Worm (Caenorhabditis elegans) whole organism, late embryonic: ENCODE measurements around the gene C07B5.8.

Experiments
- ama-1 ChIP-seq: fragments of 150-350 bp; optimal IDR thresholded peaks from 2 replicates; lab custom pipeline; 2014
- ceh-19 ChIP-seq: fragments of 200-800 bp; sonication (Bioruptor generic); optimal IDR thresholded peaks from 2 replicates; lab custom pipeline; 2018; ENCODE audit warnings: mild to moderate bottlenecking, missing genetic modification characterization, missing compliant biosample characterization
- ets-4 ChIP-seq: sonication (generic microtip); optimal IDR thresholded peaks from 2 replicates; lab custom pipeline; 2016; ENCODE audit warnings: missing genetic modification characterization, missing compliant biosample characterization
- fkh-6 ChIP-seq: sonication (generic microtip); optimal IDR thresholded peaks from 2 replicates; lab custom pipeline; 2016; ENCODE audit warnings: missing genetic modification characterization, missing compliant biosample characterization
- nhr-11 ChIP-seq: fragments of 150-350 bp; optimal IDR thresholded peaks from 2 replicates; lab custom pipeline; 2014; ENCODE audit warnings: missing biosample characterization, missing genetic modification characterization
- pha-4 ChIP-seq: fragments of 150-350 bp; optimal IDR thresholded peaks from 2 replicates; lab custom pipeline; 2018; ENCODE audit warnings: missing biosample characterization, missing genetic modification reagents, missing genetic modification characterization
- ref-2 ChIP-seq: sonication (generic microtip); optimal IDR thresholded peaks from 2 replicates; lab custom pipeline; 2016; ENCODE audit warnings: missing genetic modification characterization, missing compliant biosample characterization
- tbx-2 ChIP-seq: sonication (generic microtip); optimal IDR thresholded peaks from 2 replicates; lab custom pipeline; 2016; ENCODE audit warnings: missing genetic modification characterization, missing compliant biosample characterization
- unc-86 ChIP-seq: sonication (generic microtip); optimal IDR thresholded peaks from 2 replicates; lab custom pipeline; 2016; ENCODE audit warnings: missing genetic modification characterization, missing compliant biosample characterization

DNA sequence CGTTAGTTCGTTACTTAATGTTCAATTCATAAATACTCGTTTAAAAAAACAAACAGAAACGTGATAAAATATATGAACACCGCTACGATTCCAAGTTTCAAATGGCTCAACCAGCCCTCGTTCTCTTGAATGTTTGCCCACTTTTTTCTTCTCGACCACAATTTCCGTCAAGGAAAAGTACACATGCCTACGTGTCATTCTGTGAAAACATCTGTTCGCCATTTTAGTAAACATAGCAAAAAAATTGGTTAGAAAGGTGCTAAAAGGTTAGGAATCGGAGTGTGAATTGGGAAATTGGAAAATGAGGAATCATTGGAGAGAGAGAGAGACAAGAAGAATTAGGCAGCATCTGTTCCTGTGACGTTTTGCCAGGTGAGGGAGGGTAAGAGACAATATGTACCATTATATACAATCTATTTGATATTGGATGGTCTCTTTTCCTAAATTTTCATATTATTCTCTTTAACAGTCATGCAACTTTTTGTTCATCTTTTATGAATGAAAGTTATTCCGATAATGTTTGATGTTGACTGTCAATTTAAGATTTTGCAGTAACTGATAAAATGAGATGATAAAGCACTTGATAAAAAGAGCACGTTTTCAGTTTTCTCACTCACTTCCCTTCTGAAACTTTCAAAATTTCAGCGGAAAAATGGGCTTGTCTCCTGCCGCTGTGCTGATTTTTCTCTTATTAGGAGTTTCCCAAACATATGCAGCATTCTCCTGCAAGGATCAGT lies 2.9 kb upstream of the C07B5.8 start, which contains the start of gene nuc-1:
- TF ChIP-seq fkh-6 (tag; lab: Kevin White, UChicago) = no peak
- TF ChIP-seq pha-4 (tag; lab: Kevin White, UChicago) = no peak
- no peak for TF ChIP-seq ama-1
- no peak for TF ChIP-seq ref-2 (tag; lab: Kevin White, UChicago)
- TF ChIP-seq nhr-11 = no peak
- no peak for TF ChIP-seq tbx-2
- no peak for TF ChIP-seq ceh-19
- TF ChIP-seq unc-86 (tag; lab: Kevin White, UChicago) = no peak
- no peak for TF ChIP-seq ets-4 (tag; lab: Kevin White, UChicago)
